Worm (Caenorhabditis elegans): ENCODE results near the gene clec-184.

The clec-184 gene

DNA sequence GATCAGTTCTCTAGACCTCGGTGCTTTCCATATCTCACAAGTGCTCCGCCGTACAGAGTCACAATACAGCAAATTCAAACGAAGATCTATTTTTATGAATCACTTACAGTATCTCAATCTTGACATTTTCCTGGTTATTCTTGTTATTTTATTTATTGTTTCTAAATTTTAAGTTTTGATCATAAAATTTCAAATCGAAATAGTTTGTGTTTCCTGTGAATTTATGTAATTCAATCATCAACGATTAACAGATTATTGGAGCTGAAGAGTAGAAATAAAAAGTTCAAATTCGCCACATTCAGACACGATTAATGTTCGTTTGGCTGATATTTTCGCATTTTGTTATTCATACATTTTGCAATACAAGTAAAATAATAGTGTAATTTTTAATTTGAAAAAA is at the start of gene clec-184:
Gene clec-184, plus strand, starts transcription at position 301 of the 400 bp plus-strand sequence.
- TF ChIP-seq nhr-237 (tag; optimal IDR thresholded peaks at IDR 0.05) (no peak), sem-2 (GFP tag; optimal IDR thresholded peaks at IDR 0.05) (no peak), hlh-1 (tag; optimal IDR thresholded peaks at IDR 0.05) (no peak), lsy-2 (tag; optimal IDR thresholded peaks at IDR 0.05) (no peak), flh-1 (GFP tag; optimal IDR thresholded peaks at IDR 0.05) (no peak), blmp-1 (tag; optimal IDR thresholded peaks at IDR 0.05) (no peak)

DNA sequence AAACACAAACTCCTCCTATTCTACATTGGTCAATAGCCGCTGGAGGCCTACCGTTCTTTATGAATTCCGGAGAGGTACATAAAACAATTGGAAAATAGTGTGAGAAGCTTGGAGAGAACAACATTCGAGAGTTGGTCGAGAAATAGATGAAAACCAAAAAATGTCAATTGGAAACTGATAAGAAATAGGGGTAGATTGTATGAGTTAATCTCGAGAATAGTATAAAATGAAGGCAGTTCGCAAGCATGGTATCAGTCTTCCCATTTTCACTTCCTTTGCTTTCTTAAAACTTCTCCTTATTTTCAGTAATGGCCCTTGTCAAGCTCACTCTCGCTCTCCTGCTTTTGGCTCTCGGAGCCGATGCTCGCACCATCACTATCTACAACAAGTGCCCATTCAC is 49.6 kb upstream of the clec-184 start, which contains the start of gene thn-2:
Gene thn-2, plus strand, starts transcription at position 307 of the 400 bp plus-strand sequence.
- TF ChIP-seq nhr-12 (tag; optimal IDR thresholded peaks at IDR 0.05), result no peak
- no peak for TF ChIP-seq ztf-11 (tag; optimal IDR thresholded peaks at IDR 0.05)

DNA sequence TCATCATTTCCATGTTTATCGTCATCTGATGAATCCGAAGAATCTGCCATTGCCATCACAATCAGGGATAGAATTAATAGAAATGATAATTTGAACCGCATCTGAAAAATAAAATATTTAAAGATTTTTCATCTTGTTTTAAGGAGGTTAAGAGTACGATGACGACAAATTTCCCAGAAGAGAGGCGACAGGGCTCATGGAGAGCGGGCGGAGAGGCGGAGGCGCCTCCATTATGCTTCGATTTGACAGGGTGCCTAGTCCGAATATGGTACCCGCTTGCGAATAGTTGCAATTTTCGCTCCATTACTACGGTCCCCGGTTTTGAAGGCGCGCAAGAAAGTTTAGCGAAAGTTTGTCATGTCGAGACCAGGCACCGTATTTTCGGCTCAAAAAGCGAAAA is 47.4 kb upstream of the clec-184 start, which contains the start of gene F28D1.6:
Gene F28D1.6, minus strand, starts transcription at position 101 of the 400 bp plus-strand sequence.
- no peak for TF ChIP-seq mep-1 (tag; optimal IDR thresholded peaks at IDR 0.05)

DNA sequence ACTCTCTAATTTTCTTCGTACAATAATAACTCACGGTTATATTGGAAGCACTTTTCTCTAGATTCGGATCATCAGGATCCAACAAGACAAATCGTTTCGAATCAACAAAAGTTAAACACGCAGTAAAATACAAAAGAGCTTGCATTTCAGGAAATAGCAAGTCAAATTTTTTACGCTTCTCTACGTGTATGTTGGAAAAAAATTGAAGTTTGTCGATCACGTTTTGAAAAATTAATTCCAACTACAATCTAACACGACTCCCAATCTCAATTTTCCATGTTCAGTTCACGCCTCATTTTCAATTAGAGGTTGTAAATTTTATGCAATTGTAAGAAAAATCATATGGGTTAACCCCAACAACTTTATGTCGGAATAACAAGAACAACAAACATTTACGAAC is 42.5 kb upstream of the clec-184 start, which contains the start of gene spe-45:
Gene spe-45, minus strand, starts transcription at position 145 of the 400 bp plus-strand sequence.
- TF ChIP-seq nhr-12 (tag; optimal IDR thresholded peaks at IDR 0.05) (no peak), mab-5 (tag; optimal IDR thresholded peaks at IDR 0.05) (no peak), tbx-8 (GFP tag; optimal IDR thresholded peaks at IDR 0.05) (no peak), lin-13 (tag; optimal IDR thresholded peaks at IDR 0.05) (no peak), ceh-43 (GFP tag; optimal IDR thresholded peaks at IDR 0.05) (no peak), nhr-76 (tag; optimal IDR thresholded peaks at IDR 0.05) (no peak), sptf-1 (tag; optimal IDR thresholded peaks at IDR 0.05) (no peak), unc-39 (tag; optimal IDR thresholded peaks at IDR 0.05) (no peak), nhr-28 (tag; optimal IDR thresholded peaks at IDR 0.05) (no peak), nhr-237 (tag; optimal IDR thresholded peaks at IDR 0.05) (no peak), mls-2 (tag; optimal IDR thresholded peaks at IDR 0.05) (no peak), hlh-1 (tag; optimal IDR thresholded peaks at IDR 0.05) (no peak), ztf-11 (tag; optimal IDR thresholded peaks at IDR 0.05) (no peak), M03D4.4 (tag; optimal IDR thresholded peaks at IDR 0.05) (no peak), ces-1 (GFP tag; optimal IDR thresholded peaks at IDR 0.05) (no peak), ceh-83 (GFP tag; optimal IDR thresholded peaks at IDR 0.05) (no peak), flh-1 (GFP tag; optimal IDR thresholded peaks at IDR 0.05) (no peak)

DNA sequence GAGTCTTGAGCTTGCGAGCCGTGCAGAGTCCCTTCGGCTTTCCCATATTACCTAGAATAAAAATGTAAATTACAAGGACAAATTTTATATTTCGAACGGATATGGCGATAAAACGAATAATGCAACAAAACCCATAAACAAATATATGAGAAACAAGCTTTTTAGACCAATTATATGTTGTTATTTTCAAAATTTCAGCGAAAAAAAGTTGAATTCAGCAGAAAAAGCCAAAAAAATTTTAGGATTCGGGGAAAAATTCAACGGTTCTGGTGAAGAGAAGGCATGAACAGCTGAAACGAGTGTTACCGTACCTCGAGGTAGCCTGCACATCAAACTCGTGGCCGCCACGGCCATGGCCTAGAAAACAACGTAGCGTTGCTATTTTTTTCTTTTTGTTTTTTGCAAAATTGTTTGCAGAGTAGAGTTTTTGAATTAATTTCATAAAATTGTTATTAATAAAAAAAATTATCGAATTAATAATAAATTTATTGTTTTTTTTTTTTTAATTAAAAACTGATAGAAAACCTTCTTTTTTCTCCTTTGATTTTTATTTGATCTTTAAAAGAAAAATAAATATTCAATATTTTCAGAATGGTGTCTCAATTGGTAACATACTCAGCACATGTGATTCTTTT is 41.3 kb upstream of the clec-184 start, which contains the start of the genes rps-23 and dpm-3:
Gene rps-23, minus strand, starts transcription at position 51 of the 635 bp plus-strand sequence.
Gene dpm-3, plus strand, starts transcription at position 585 of the 635 bp plus-strand sequence.
- TF ChIP-seq hlh-1 (tag; optimal IDR thresholded peaks at IDR 0.05) (peak; percentile 85), unc-39 (tag; optimal IDR thresholded peaks at IDR 0.05) (no peak), cnd-1 (tag; optimal IDR thresholded peaks at IDR 0.05) (peak; percentile 49), mab-5 (tag; optimal IDR thresholded peaks at IDR 0.05) (peak; percentile 45), ceh-83 (GFP tag; optimal IDR thresholded peaks at IDR 0.05) (no peak), nhr-237 (tag; optimal IDR thresholded peaks at IDR 0.05) (peak; percentile 83), sem-2 (GFP tag; optimal IDR thresholded peaks at IDR 0.05) (no peak), mep-1 (tag; optimal IDR thresholded peaks at IDR 0.05) (peak; percentile 80), elt-1 (tag; optimal IDR thresholded peaks at IDR 0.05; ENCODE audit: borderline replicate concordance, insufficient read depth) (no peak), lin-13 (tag; optimal IDR thresholded peaks at IDR 0.05) (peak; percentile 83), sptf-1 (tag; optimal IDR thresholded peaks at IDR 0.05) (peak; percentile 78), lsy-2 (tag; optimal IDR thresholded peaks at IDR 0.05) (peak; percentile 99), ceh-39 (tag; optimal IDR thresholded peaks at IDR 0.05) (peak; percentile 88), elt-3 (tag; optimal IDR thresholded peaks at IDR 0.05) (no peak), blmp-1 (tag; optimal IDR thresholded peaks at IDR 0.05) (no peak), unc-62 (GFP tag; optimal IDR thresholded peaks at IDR 0.05) (peak; percentile 49), snpc-4 (tag; optimal IDR thresholded peaks at IDR 0.05) (no peak), unc-120 (tag; optimal IDR thresholded peaks at IDR 0.05; ENCODE audit: poor library complexity, severe bottlenecking) (peak; percentile 43), nhr-12 (tag; optimal IDR thresholded peaks at IDR 0.05) (no peak), nhr-2 (tag; optimal IDR thresholded peaks at IDR 0.05) (peak; percentile 64), mls-2 (tag; optimal IDR thresholded peaks at IDR 0.05) (peak; percentile 22), lin-32 (GFP tag; optimal IDR thresholded peaks at IDR 0.05) (no peak), ztf-11 (tag; optimal IDR thresholded peaks at IDR 0.05) (no peak), tbx-8 (GFP tag; optimal IDR thresholded peaks at IDR 0.05) (no peak), ces-1 (GFP tag; optimal IDR thresholded peaks at IDR 0.05) (no peak), nhr-76 (tag; optimal IDR thresholded peaks at IDR 0.05) (no peak), nhr-28 (tag; optimal IDR thresholded peaks at IDR 0.05) (no peak), ceh-43 (GFP tag; optimal IDR thresholded peaks at IDR 0.05) (peak; percentile 45), flh-1 (GFP tag; optimal IDR thresholded peaks at IDR 0.05) (no peak), M03D4.4 (tag; optimal IDR thresholded peaks at IDR 0.05) (peak; percentile 45), drap-1 (GFP tag; optimal IDR thresholded peaks at IDR 0.05) (peak; percentile 50), bed-3 (GFP tag; optimal IDR thresholded peaks at IDR 0.05) (no peak), ham-2 (GFP tag; optimal IDR thresholded peaks at IDR 0.05) (peak; percentile 37), pha-4 (tag; optimal IDR thresholded peaks at IDR 0.05) (peak; percentile 67), zip-8 (tag; optimal IDR thresholded peaks at IDR 0.05) (no peak)

Measured in whole organism, mixed stage, embryonic.